Fruit fly (Drosophila melanogaster) whole organism, embryonic: Measurements from ENCODE around the gene SP555.
A peak's percentile ranks its signal among the peaks of the same experiment; 100 is the strongest.

Experiments
- CG10959 ChIP-seq: fragments of 200-800 bp; sonication (Bioruptor generic); IDR thresholded peaks from 2 replicates; pipeline ENCODE4 v1.3.6; 2022; ENCODE audit warnings: missing biosample characterization, missing genetic modification characterization
- CG11456 ChIP-seq: fragments of 200-800 bp; sonication (Bioruptor generic); IDR thresholded peaks from 3 replicates; pipeline ENCODE4 v1.3.6; 2022; ENCODE audit warnings: missing biosample characterization, missing genetic modification characterization
- CG12659 ChIP-seq: fragments of 200-800 bp; sonication (Bioruptor generic); optimal IDR thresholded peaks from 3 replicates; lab custom pipeline; 2017; ENCODE audit warnings: mild to moderate bottlenecking, missing biosample characterization, missing genetic modification reagents, missing genetic modification characterization
- CG13123 ChIP-seq: fragments of 200-800 bp; sonication (Bioruptor generic); optimal IDR thresholded peaks from 2 replicates; lab custom pipeline; 2016; ENCODE audit warnings: missing biosample characterization, missing genetic modification characterization
- CG13296 ChIP-seq: fragments of 200-800 bp; sonication (Bioruptor generic); optimal IDR thresholded peaks from 3 replicates; lab custom pipeline; 2018; ENCODE audit warnings: missing biosample characterization, mild to moderate bottlenecking, missing genetic modification characterization
- CG15011 ChIP-seq: fragments of 200-800 bp; sonication (Bioruptor generic); optimal IDR thresholded peaks from 3 replicates; lab custom pipeline; 2018; ENCODE audit warnings: missing biosample characterization, mild to moderate bottlenecking, missing genetic modification characterization
- CG16863 ChIP-seq: fragments of 200-800 bp; sonication (Bioruptor generic); optimal IDR thresholded peaks from 3 replicates; lab custom pipeline; 2016; ENCODE audit warnings: missing biosample characterization, missing genetic modification characterization
- CG17328 ChIP-seq: fragments of 200-800 bp; sonication (Bioruptor generic); IDR thresholded peaks from 2 replicates; pipeline ENCODE4 v1.3.6; 2022; ENCODE audit warnings: missing biosample characterization, missing genetic modification characterization
- CG18476 ChIP-seq: fragments of 200-800 bp; sonication (Bioruptor generic); optimal IDR thresholded peaks from 2 replicates; lab custom pipeline; 2016; ENCODE audit warnings: missing biosample characterization, mild to moderate bottlenecking, missing genetic modification characterization
- CG30431 ChIP-seq: fragments of 200-800 bp; sonication (Bioruptor generic); optimal IDR thresholded peaks from 2 replicates; lab custom pipeline; 2017; ENCODE audit warnings: missing biosample characterization, missing genetic modification characterization
- CG3163 ChIP-seq: fragments of 200-800 bp; sonication (Bioruptor generic); optimal IDR thresholded peaks from 3 replicates; lab custom pipeline; 2016; ENCODE audit warnings: missing biosample characterization, missing genetic modification characterization
- CG32532 ChIP-seq: fragments of 200-800 bp; sonication (Bioruptor generic); IDR thresholded peaks from 2 replicates; pipeline ENCODE4 v1.3.6; 2022; ENCODE audit warnings: missing biosample characterization, missing genetic modification characterization
- CG4404 ChIP-seq: fragments of 200-800 bp; sonication (Bioruptor generic); IDR thresholded peaks from 2 replicates; pipeline ENCODE4 v1.3.6; 2022; ENCODE audit warnings: missing biosample characterization, missing genetic modification characterization
- CG5180 ChIP-seq: fragments of 200-800 bp; sonication (Bioruptor generic); optimal IDR thresholded peaks from 3 replicates; lab custom pipeline; 2017; ENCODE audit warnings: missing biosample characterization, missing genetic modification characterization, mild to moderate bottlenecking, moderate library complexity, missing genetic modification reagents
- CG6683 ChIP-seq: fragments of 200-800 bp; sonication (Bioruptor generic); optimal IDR thresholded peaks from 2 replicates; lab custom pipeline; 2017; ENCODE audit warnings: missing biosample characterization, mild to moderate bottlenecking, missing genetic modification characterization, missing genetic modification reagents
- CG6813 ChIP-seq: fragments of 200-800 bp; sonication (Bioruptor generic); optimal IDR thresholded peaks from 2 replicates; lab custom pipeline; 2017; ENCODE audit warnings: missing biosample characterization, missing genetic modification characterization, mild to moderate bottlenecking, moderate library complexity, missing genetic modification reagents
- CG7271 ChIP-seq: fragments of 200-800 bp; sonication (Bioruptor generic); optimal IDR thresholded peaks from 2 replicates; lab custom pipeline; 2018; ENCODE audit warnings: missing biosample characterization, mild to moderate bottlenecking, missing genetic modification characterization, moderate library complexity
- CG7556 ChIP-seq: fragments of 200-800 bp; sonication (Bioruptor generic); optimal IDR thresholded peaks from 2 replicates; lab custom pipeline; 2017; ENCODE audit warnings: missing biosample characterization, mild to moderate bottlenecking, missing genetic modification characterization
- CG7839 ChIP-seq: fragments of 200-800 bp; sonication (Bioruptor generic); optimal IDR thresholded peaks from 3 replicates; lab custom pipeline; 2018; ENCODE audit warnings: missing biosample characterization, mild to moderate bottlenecking, missing genetic modification characterization, moderate library complexity
- CG8089 ChIP-seq: fragments of 200-800 bp; sonication (Bioruptor generic); optimal IDR thresholded peaks from 3 replicates; lab custom pipeline; 2016; ENCODE audit warnings: missing biosample characterization, missing genetic modification characterization
- D19B ChIP-seq: fragments of 200-800 bp; sonication (Bioruptor generic); optimal IDR thresholded peaks from 2 replicates; lab custom pipeline; 2017; ENCODE audit warnings: missing biosample characterization, mild to moderate bottlenecking, missing genetic modification characterization
- Dbx ChIP-seq: fragments of 200-800 bp; sonication (Bioruptor generic); IDR thresholded peaks from 3 replicates; pipeline ENCODE4 v1.3.6; 2022; ENCODE audit warnings: missing biosample characterization, missing genetic modification characterization
- Lpt ChIP-seq: fragments of >200 bp; optimal IDR thresholded peaks from 2 replicates; lab custom pipeline; 2018; ENCODE audit warnings: missing biosample characterization, missing genetic modification characterization
- Neu2 ChIP-seq: fragments of 200-800 bp; sonication (Bioruptor generic); optimal IDR thresholded peaks from 3 replicates; lab custom pipeline; 2016; ENCODE audit warnings: missing biosample characterization, missing genetic modification characterization, borderline replicate concordance
- Side ChIP-seq: fragments of 200-800 bp; sonication (Bioruptor generic); optimal IDR thresholded peaks from 2 replicates; lab custom pipeline; 2016; ENCODE audit warnings: missing biosample characterization, missing genetic modification characterization
- ara ChIP-seq: fragments of 200-800 bp; sonication (Bioruptor generic); IDR thresholded peaks from 2 replicates; pipeline ENCODE4 v1.3.6; 2022; ENCODE audit warnings: missing biosample characterization, missing genetic modification characterization
- bowl ChIP-seq: fragments of 200-800 bp; sonication (Bioruptor generic); IDR thresholded peaks from 2 replicates; pipeline ENCODE4 v1.3.6; 2022; ENCODE audit warnings: missing biosample characterization, missing genetic modification characterization
- br ChIP-seq: fragments of >200 bp; optimal IDR thresholded peaks from 2 replicates; lab custom pipeline; 2017
- btn ChIP-seq: fragments of 200-800 bp; sonication (Bioruptor generic); optimal IDR thresholded peaks from 2 replicates; lab custom pipeline; 2016; ENCODE audit warnings: missing biosample characterization, missing genetic modification characterization
- chinmo ChIP-seq: fragments of 200-800 bp; sonication (Bioruptor generic); IDR thresholded peaks from 4 replicates; pipeline ENCODE4 v1.3.6; 2022; ENCODE audit warnings: missing biosample characterization, missing genetic modification characterization; ENCODE audit not compliant: partially characterized antibody
- danr ChIP-seq: fragments of 200-800 bp; sonication (Bioruptor generic); IDR thresholded peaks from 2 replicates; pipeline ENCODE4 v1.3.6; 2022; ENCODE audit warnings: missing biosample characterization, missing genetic modification characterization
- ewg ChIP-seq: fragments of 200-800 bp; sonication (Bioruptor generic); optimal IDR thresholded peaks from 3 replicates; lab custom pipeline; 2017; ENCODE audit warnings: mild to moderate bottlenecking, missing biosample characterization, missing genetic modification reagents, missing genetic modification characterization
- ftz-f1 ChIP-seq: fragments of 200-800 bp; sonication (Bioruptor generic); optimal IDR thresholded peaks from 2 replicates; lab custom pipeline; 2016; ENCODE audit warnings: missing biosample characterization, missing genetic modification characterization
- gcm2 ChIP-seq: fragments of 200-800 bp; sonication (Bioruptor generic); optimal IDR thresholded peaks from 2 replicates; lab custom pipeline; 2016; ENCODE audit warnings: missing biosample characterization, missing genetic modification characterization
- her ChIP-seq: fragments of 200-800 bp; sonication (Bioruptor generic); optimal IDR thresholded peaks from 2 replicates; lab custom pipeline; 2016; ENCODE audit warnings: missing biosample characterization, missing genetic modification characterization
- inv ChIP-seq: fragments of 200-800 bp; sonication (Bioruptor generic); IDR thresholded peaks from 2 replicates; pipeline ENCODE4 v1.3.6; 2022; ENCODE audit warnings: missing biosample characterization, missing genetic modification characterization; ENCODE audit not compliant: partially characterized antibody
- lov ChIP-seq, 2 experiments: fragments of 200-800 bp in 1 of 2; fragments of >200 bp in 1 of 2; sonication (Bioruptor generic) in 1 of 2; IDR thresholded peaks in 1 of 2; optimal IDR thresholded peaks in 1 of 2; 2 replicates in 1 of 2; 3 replicates in 1 of 2; pipeline versions ENCODE4 v1.3.6 to Lab custom; 2017 to 2022; ENCODE audit warnings: missing biosample characterization in 1 of 2, missing genetic modification characterization in 1 of 2
- nau ChIP-seq: fragments of 200-800 bp; sonication (Bioruptor generic); optimal IDR thresholded peaks from 3 replicates; lab custom pipeline; 2017; ENCODE audit warnings: missing biosample characterization, mild to moderate bottlenecking, missing genetic modification characterization, missing genetic modification reagents
- nerfin-1 ChIP-seq: fragments of 200-800 bp; sonication (Bioruptor generic); optimal IDR thresholded peaks from 3 replicates; lab custom pipeline; 2019; ENCODE audit warnings: missing biosample characterization, mild to moderate bottlenecking, missing genetic modification characterization, moderate library complexity
- nmo ChIP-seq: fragments of 200-800 bp; sonication (Bioruptor generic); optimal IDR thresholded peaks from 2 replicates; lab custom pipeline; 2018; ENCODE audit warnings: missing biosample characterization, mild to moderate bottlenecking, missing genetic modification characterization, moderate library complexity
- phol ChIP-seq: fragments of 200-800 bp; sonication (Bioruptor generic); optimal IDR thresholded peaks from 3 replicates; lab custom pipeline; 2018; ENCODE audit warnings: missing biosample characterization, mild to moderate bottlenecking, missing genetic modification characterization, moderate library complexity
- pnt ChIP-seq: fragments of 200-800 bp; sonication (Bioruptor generic); optimal IDR thresholded peaks from 3 replicates; lab custom pipeline; 2016; ENCODE audit warnings: missing biosample characterization, missing genetic modification characterization
- rib ChIP-seq: fragments of 200-800 bp; sonication (Bioruptor generic); IDR thresholded peaks from 2 replicates; pipeline ENCODE4 v1.3.6; 2022; ENCODE audit warnings: missing biosample characterization, missing genetic modification characterization
- sisA ChIP-seq: fragments of 200-800 bp; sonication (Bioruptor generic); IDR thresholded peaks from 2 replicates; pipeline ENCODE4 v1.3.6; 2022; ENCODE audit warnings: missing biosample characterization, missing genetic modification characterization
- unpg ChIP-seq: fragments of 200-800 bp; sonication (Bioruptor generic); optimal IDR thresholded peaks from 3 replicates; lab custom pipeline; 2018; ENCODE audit warnings: missing biosample characterization, mild to moderate bottlenecking, missing genetic modification characterization, moderate library complexity
- zfh1 ChIP-seq: fragments of 200-800 bp; sonication (Bioruptor generic); IDR thresholded peaks from 3 replicates; pipeline ENCODE4 v1.3.6; 2022; ENCODE audit warnings: missing biosample characterization, missing genetic modification characterization

The SP555 gene

dm6 chr2L:4997401-4998259 lies 39.9 kb upstream of the SP555 start (continued):
- TF ChIP-seq nau (peak; percentile 98), gcm2 (GFP tag; lab: Kevin White, UChicago) (peak; percentile 97), chinmo (GFP tag; lab: Robert Waterston, UW) (no peak), sisA (GFP tag; lab: Robert Waterston, UW) (peak; percentile 100), ewg (GFP tag; lab: Kevin White, UChicago) (peak; percentile 98), D19B (GFP tag; lab: Kevin White, UChicago) (peak; percentile 95), ftz-f1 (GFP tag; lab: Kevin White, UChicago) (peak; percentile 88), CG13123 (GFP tag; lab: Kevin White, UChicago) (peak; percentile 98), CG30431 (GFP tag; lab: Kevin White, UChicago) (peak; percentile 99), lov (optimal IDR thresholded peaks at IDR 0.05; lab: Kevin White, UChicago) (no peak), lov (GFP tag; IDR thresholded peaks at IDR 0.05; lab: Robert Waterston, UW) (peak; percentile 98), rib (peak; percentile 97), Side (GFP tag; lab: Kevin White, UChicago) (peak; percentile 99), CG7271 (tag; lab: Kevin White, UChicago) (peak; percentile 89), CG10959 (GFP tag; lab: Robert Waterston, UW) (peak; percentile 99), CG17328 (GFP tag; lab: Robert Waterston, UW) (peak; percentile 99), CG16863 (GFP tag; lab: Kevin White, UChicago) (peak; percentile 99), danr (GFP tag; lab: Robert Waterston, UW) (peak; percentile 99), bowl (peak; percentile 98), phol (tag; lab: Kevin White, UChicago) (peak; percentile 99), CG3163 (GFP tag; lab: Kevin White, UChicago) (peak; percentile 96), inv (GFP tag; lab: Robert Waterston, UW) (peak; percentile 62), CG5180 (GFP tag; lab: Kevin White, UChicago) (peak; percentile 93), Dbx (GFP tag; lab: Robert Waterston, UW) (peak; percentile 99), pnt (GFP tag; lab: Kevin White, UChicago) (peak; percentile 99), br (lab: Kevin White, UChicago) (no peak), CG13296 (GFP tag; lab: Kevin White, UChicago) (peak; percentile 96), CG11456 (peak; percentile 99), unpg (GFP tag; lab: Kevin White, UChicago) (peak; percentile 100), CG12659 (GFP tag; lab: Kevin White, UChicago) (peak; percentile 99), Lpt (GFP tag; lab: Kevin White, UChicago) (no peak), zfh1 (GFP tag; lab: Robert Waterston, UW) (peak; percentile 100), CG7556 (peak; percentile 98), CG18476 (GFP tag; lab: Kevin White, UChicago) (peak; percentile 100), ara (GFP tag; lab: Robert Waterston, UW) (peak; percentile 99), Neu2 (GFP tag; lab: Kevin White, UChicago) (peak; percentile 94), nerfin-1 (tag; lab: Kevin White, UChicago) (peak; percentile 97), CG7839 (tag; lab: Kevin White, UChicago) (peak; percentile 99), her (peak; percentile 97), CG6813 (peak; percentile 99), CG15011 (GFP tag; lab: Kevin White, UChicago) (peak; percentile 98), CG32532 (GFP tag; lab: Robert Waterston, UW) (peak; percentile 99), nmo (peak; percentile 99), CG6683 (GFP tag; lab: Kevin White, UChicago) (peak; percentile 97), CG4404 (GFP tag; lab: Robert Waterston, UW) (peak; percentile 98), btn (GFP tag; lab: Kevin White, UChicago) (peak; percentile 99), CG8089 (GFP tag; lab: Kevin White, UChicago) (peak; percentile 99)
